Fruit fly (Drosophila melanogaster): ENCODE results near the gene Cox11.
A peak's percentile ranks its signal among the peaks of the same experiment; 100 is the strongest.

The Cox11 gene

dm6 chr2L:5494808-5495356, 31.9 kb upstream of the Cox11 start (continued):
- TF ChIP-seq CG7987 (GFP tag; optimal IDR thresholded peaks at IDR 0.05) (no peak), mirr (GFP tag; optimal IDR thresholded peaks at IDR 0.05) (no peak), vnd (GFP tag; IDR thresholded peaks at IDR 0.05; ENCODE audit: partially characterized antibody) (no peak), tap (tag; optimal IDR thresholded peaks at IDR 0.05) (no peak), nmo (GFP tag; optimal IDR thresholded peaks at IDR 0.05) (peak; percentile 10), CG1792 (GFP tag; optimal IDR thresholded peaks at IDR 0.05) (no peak), Asciz (GFP tag; optimal IDR thresholded peaks at IDR 0.05) (no peak), hkb (optimal IDR thresholded peaks at IDR 0.05) (no peak), hkb (GFP tag; IDR thresholded peaks at IDR 0.05) (no peak), pfk (GFP tag; optimal IDR thresholded peaks at IDR 0.05) (no peak), phol (tag; optimal IDR thresholded peaks at IDR 0.05) (peak; percentile 32), ara (GFP tag; IDR thresholded peaks at IDR 0.05) (0 out of 2 replicates have a peak, but pooled peaks have one; percentile 18), CG10462 (GFP tag; optimal IDR thresholded peaks at IDR 0.05) (no peak), vvl (GFP tag; IDR thresholded peaks at IDR 0.05) (no peak), CG2889 (GFP tag; IDR thresholded peaks at IDR 0.05) (no peak), CG8944 (GFP tag; optimal IDR thresholded peaks at IDR 0.05) (no peak), emc (GFP tag; optimal IDR thresholded peaks at IDR 0.05) (no peak), sim (GFP tag; IDR thresholded peaks at IDR 0.05) (no peak), CG3726 (GFP tag; IDR thresholded peaks at IDR 0.05) (no peak), CG13775 (GFP tag; optimal IDR thresholded peaks at IDR 0.05) (no peak), CG11085 (GFP tag; IDR thresholded peaks at IDR 0.05) (no peak), C15 (GFP tag; IDR thresholded peaks at IDR 0.05) (no peak), Bdp1 (GFP tag; optimal IDR thresholded peaks at IDR 0.05) (no peak), Camta (GFP tag; optimal IDR thresholded peaks at IDR 0.05) (no peak), CG13894 (tag; optimal IDR thresholded peaks at IDR 0.05) (no peak), sens (GFP tag) (peak; percentile 51), Meics (GFP tag; optimal IDR thresholded peaks at IDR 0.05) (no peak), CG9437 (GFP tag; optimal IDR thresholded peaks at IDR 0.05) (no peak), Drgx (GFP tag; IDR thresholded peaks at IDR 0.05) (peak; percentile 56), gem (tag; optimal IDR thresholded peaks at IDR 0.05) (no peak), NK7.1 (GFP tag; optimal IDR thresholded peaks at IDR 0.05) (no peak), CG4730 (GFP tag; IDR thresholded peaks at IDR 0.05) (no peak), Bgb (GFP tag; IDR thresholded peaks at IDR 0.05; ENCODE audit: partially characterized antibody) (no peak), Stat92E (GFP tag; optimal IDR thresholded peaks at IDR 0.05) (no peak), CG8924 (tag; optimal IDR thresholded peaks at IDR 0.05) (no peak), CG6175 (GFP tag; IDR thresholded peaks at IDR 0.05) (no peak), h (optimal IDR thresholded peaks at IDR 0.05) (no peak), MESR4 (GFP tag; optimal IDR thresholded peaks at IDR 0.05) (no peak), CG6813 (GFP tag; optimal IDR thresholded peaks at IDR 0.05) (no peak), Elba2 (GFP tag; optimal IDR thresholded peaks at IDR 0.05) (no peak), Usf (GFP tag; optimal IDR thresholded peaks at IDR 0.05) (no peak), CG4360 (GFP tag; IDR thresholded peaks at IDR 0.05) (no peak), Xbp1 (GFP tag; optimal IDR thresholded peaks at IDR 0.05) (no peak), da (GFP tag; optimal IDR thresholded peaks at IDR 0.05) (no peak), Pdp1 (GFP tag; optimal IDR thresholded peaks at IDR 0.05) (no peak), bbx (GFP tag; IDR thresholded peaks at IDR 0.05; ENCODE audit: partially characterized antibody) (no peak), dmrt11E (tag; optimal IDR thresholded peaks at IDR 0.05) (peak; percentile 2), ci (GFP tag; IDR thresholded peaks at IDR 0.05) (no peak), Mrtf (GFP tag; IDR thresholded peaks at IDR 0.05) (no peak), CG33557 (GFP tag; optimal IDR thresholded peaks at IDR 0.05) (no peak), nerfin-1 (tag; optimal IDR thresholded peaks at IDR 0.05) (no peak)

Data from whole organism, embryonic.